Fruit fly (Drosophila melanogaster) whole organism, embryonic: Measurements from ENCODE around the gene Rab9Fa.
A peak's percentile ranks its signal among the peaks of the same experiment; 100 is the strongest.

Source experiments
- B-H2 ChIP-seq: fragments of 200-800 bp; sonication (Bioruptor generic); optimal IDR thresholded peaks from 2 replicates; lab custom pipeline; 2018; ENCODE audit warnings: missing biosample characterization, mild to moderate bottlenecking, missing genetic modification characterization
- CG10565 ChIP-seq: fragments of 200-800 bp; sonication (Bioruptor generic); optimal IDR thresholded peaks from 3 replicates; lab custom pipeline; 2016; ENCODE audit warnings: missing biosample characterization, mild to moderate bottlenecking, missing genetic modification characterization
- CG10979 ChIP-seq: fragments of 200-800 bp; sonication (Bioruptor generic); optimal IDR thresholded peaks from 2 replicates; lab custom pipeline; 2018; ENCODE audit warnings: missing biosample characterization, mild to moderate bottlenecking, missing genetic modification characterization, moderate library complexity
- CG11247 ChIP-seq: fragments of 200-800 bp; sonication (Bioruptor generic); IDR thresholded peaks from 2 replicates; pipeline ENCODE4 v1.3.6; 2022; ENCODE audit warnings: missing biosample characterization, missing genetic modification characterization
- CG11696 ChIP-seq: fragments of 200-800 bp; sonication (Bioruptor generic); IDR thresholded peaks from 2 replicates; pipeline ENCODE4 v1.3.6; 2022; ENCODE audit warnings: missing biosample characterization, missing genetic modification characterization
- CG12236 ChIP-seq: fragments of 200-800 bp; sonication (Bioruptor generic); optimal IDR thresholded peaks from 2 replicates; lab custom pipeline; 2016; ENCODE audit warnings: missing biosample characterization, missing genetic modification characterization
- CG14050 ChIP-seq: fragments of 200-800 bp; sonication (Bioruptor generic); IDR thresholded peaks from 3 replicates; pipeline ENCODE4 v1.3.6; 2022; ENCODE audit warnings: missing biosample characterization, missing genetic modification characterization
- CG15269 ChIP-seq: fragments of 200-800 bp; sonication (Bioruptor generic); optimal IDR thresholded peaks from 2 replicates; lab custom pipeline; 2018; ENCODE audit warnings: missing biosample characterization, mild to moderate bottlenecking, missing genetic modification characterization, moderate library complexity
- CG15601 ChIP-seq: fragments of 200-800 bp; sonication (Bioruptor generic); optimal IDR thresholded peaks from 3 replicates; lab custom pipeline; 2019; ENCODE audit warnings: missing biosample characterization, mild to moderate bottlenecking, missing genetic modification characterization, moderate library complexity
- CG17328 ChIP-seq: fragments of 200-800 bp; sonication (Bioruptor generic); IDR thresholded peaks from 2 replicates; pipeline ENCODE4 v1.3.6; 2022; ENCODE audit warnings: missing biosample characterization, missing genetic modification characterization
- CG18011 ChIP-seq: fragments of 200-800 bp; sonication (Bioruptor generic); optimal IDR thresholded peaks from 2 replicates; lab custom pipeline; 2017; ENCODE audit warnings: missing biosample characterization, missing genetic modification characterization, mild to moderate bottlenecking, moderate library complexity, missing genotype
- CG18619 ChIP-seq: fragments of 200-800 bp; sonication (Bioruptor generic); optimal IDR thresholded peaks from 3 replicates; lab custom pipeline; 2017; ENCODE audit warnings: missing biosample characterization, mild to moderate bottlenecking, missing genetic modification characterization
- CG2116 ChIP-seq: fragments of 200-800 bp; sonication (Bioruptor generic); optimal IDR thresholded peaks from 3 replicates; lab custom pipeline; 2018; ENCODE audit warnings: missing biosample characterization, mild to moderate bottlenecking, missing genetic modification characterization
- CG3281 ChIP-seq: fragments of 200-800 bp; sonication (Bioruptor generic); optimal IDR thresholded peaks from 3 replicates; lab custom pipeline; 2017; ENCODE audit warnings: missing biosample characterization, mild to moderate bottlenecking, missing genetic modification characterization
- CG3407 ChIP-seq: fragments of 200-800 bp; sonication (Bioruptor generic); optimal IDR thresholded peaks from 2 replicates; lab custom pipeline; 2018; ENCODE audit warnings: missing biosample characterization, mild to moderate bottlenecking, missing genetic modification characterization
- CG42726 ChIP-seq: fragments of 200-800 bp; sonication (Bioruptor generic); IDR thresholded peaks from 2 replicates; pipeline ENCODE4 v1.3.6; 2022; ENCODE audit warnings: missing biosample characterization, missing genetic modification characterization; ENCODE audit not compliant: partially characterized antibody
- CG6813 ChIP-seq: fragments of 200-800 bp; sonication (Bioruptor generic); optimal IDR thresholded peaks from 2 replicates; lab custom pipeline; 2017; ENCODE audit warnings: missing biosample characterization, missing genetic modification characterization, mild to moderate bottlenecking, moderate library complexity, missing genetic modification reagents
- CG7372 ChIP-seq: fragments of 200-800 bp; sonication (Bioruptor generic); IDR thresholded peaks from 2 replicates; pipeline ENCODE4 v1.3.6; 2022; ENCODE audit warnings: missing biosample characterization, missing genetic modification characterization
- CG7556 ChIP-seq: fragments of 200-800 bp; sonication (Bioruptor generic); optimal IDR thresholded peaks from 2 replicates; lab custom pipeline; 2017; ENCODE audit warnings: missing biosample characterization, mild to moderate bottlenecking, missing genetic modification characterization
- CG7963 ChIP-seq: fragments of 200-800 bp; sonication (Bioruptor generic); IDR thresholded peaks from 3 replicates; pipeline ENCODE4 v1.3.6; 2022; ENCODE audit warnings: missing biosample characterization, missing genetic modification characterization; ENCODE audit not compliant: partially characterized antibody
- D19A ChIP-seq: fragments of 200-800 bp; optimal IDR thresholded peaks from 3 replicates; lab custom pipeline; 2019; ENCODE audit warnings: missing biosample characterization, mild to moderate bottlenecking, missing genetic modification characterization, moderate library complexity
- Dll ChIP-seq: fragments of 200-800 bp; sonication (Bioruptor generic); IDR thresholded peaks from 4 replicates; pipeline ENCODE4 v1.3.6; 2022; ENCODE audit warnings: missing biosample characterization, missing genetic modification characterization; ENCODE audit not compliant: partially characterized antibody
- Drgx ChIP-seq: fragments of 200-800 bp; sonication (Bioruptor generic); IDR thresholded peaks from 2 replicates; pipeline ENCODE4 v1.3.6; 2022; ENCODE audit warnings: missing biosample characterization, missing genetic modification characterization
- Fer2 ChIP-seq: fragments of 200-800 bp; sonication (Bioruptor generic); optimal IDR thresholded peaks from 2 replicates; lab custom pipeline; 2018; ENCODE audit warnings: missing biosample characterization, mild to moderate bottlenecking, missing genetic modification characterization, moderate library complexity
- Gug ChIP-seq: fragments of 200-800 bp; sonication (Bioruptor generic); IDR thresholded peaks from 4 replicates; pipeline ENCODE4 v1.3.6; 2022; ENCODE audit warnings: missing biosample characterization, missing genetic modification characterization
- Hr3 ChIP-seq: fragments of 200-800 bp; sonication (Bioruptor generic); optimal IDR thresholded peaks from 3 replicates; lab custom pipeline; 2016; ENCODE audit warnings: missing biosample characterization, missing genetic modification characterization
- Lhr ChIP-seq: fragments of 200-800 bp; sonication (Bioruptor generic); optimal IDR thresholded peaks from 3 replicates; lab custom pipeline; 2017; ENCODE audit warnings: mild to moderate bottlenecking, missing biosample characterization, missing genetic modification reagents, missing genetic modification characterization
- MTF-1 ChIP-seq: fragments of 200-800 bp; sonication (Bioruptor generic); optimal IDR thresholded peaks from 2 replicates; lab custom pipeline; 2018; ENCODE audit warnings: missing biosample characterization, mild to moderate bottlenecking, missing genetic modification characterization, borderline replicate concordance
- Mad ChIP-seq: fragments of 200-800 bp; sonication (Bioruptor generic); optimal IDR thresholded peaks from 2 replicates; lab custom pipeline; 2016; ENCODE audit warnings: missing biosample characterization, missing genetic modification characterization
- Myb ChIP-seq: fragments of 200-800 bp; sonication (Bioruptor generic); optimal IDR thresholded peaks from 2 replicates; lab custom pipeline; 2016; ENCODE audit warnings: missing biosample characterization, missing genetic modification characterization
- Sin3A ChIP-seq: fragments of >200 bp; optimal IDR thresholded peaks from 2 replicates; lab custom pipeline; 2018
- Sry-δ ChIP-seq: fragments of 200-800 bp; sonication (Bioruptor generic); optimal IDR thresholded peaks from 2 replicates; lab custom pipeline; 2016; ENCODE audit warnings: missing biosample characterization, missing genetic modification characterization
- Ssrp ChIP-seq: fragments of 200-800 bp; sonication (Bioruptor generic); optimal IDR thresholded peaks from 2 replicates; lab custom pipeline; 2018; ENCODE audit warnings: missing biosample characterization, mild to moderate bottlenecking, missing genetic modification characterization, moderate library complexity
- aop ChIP-seq: fragments of 200-800 bp; sonication (Bioruptor generic); IDR thresholded peaks from 2 replicates; pipeline ENCODE4 v1.3.6; 2022; ENCODE audit warnings: missing biosample characterization, missing genetic modification characterization
- ato ChIP-seq: fragments of 200-800 bp; sonication (Bioruptor generic); IDR thresholded peaks from 2 replicates; pipeline ENCODE4 v1.3.6; 2022; ENCODE audit warnings: missing biosample characterization, missing genetic modification characterization; ENCODE audit not compliant: partially characterized antibody
- caup ChIP-seq: fragments of 200-800 bp; sonication (Bioruptor generic); optimal IDR thresholded peaks from 3 replicates; lab custom pipeline; 2017; ENCODE audit warnings: missing biosample characterization, mild to moderate bottlenecking, missing genetic modification characterization, moderate library complexity; ENCODE audit not compliant: severe bottlenecking
- da ChIP-seq: fragments of 200-800 bp; sonication (Bioruptor generic); optimal IDR thresholded peaks from 2 replicates; lab custom pipeline; 2016; ENCODE audit warnings: missing biosample characterization, missing genetic modification characterization
- dysf ChIP-seq: fragments of 200-800 bp; sonication (Bioruptor generic); IDR thresholded peaks from 3 replicates; pipeline ENCODE4 v1.3.6; 2022; ENCODE audit warnings: missing biosample characterization, missing genetic modification characterization
- emc ChIP-seq: fragments of 200-800 bp; sonication (Bioruptor generic); optimal IDR thresholded peaks from 2 replicates; lab custom pipeline; 2016; ENCODE audit warnings: missing biosample characterization, missing genetic modification characterization
- ftz-f1 ChIP-seq: fragments of 200-800 bp; sonication (Bioruptor generic); optimal IDR thresholded peaks from 2 replicates; lab custom pipeline; 2016; ENCODE audit warnings: missing biosample characterization, missing genetic modification characterization
- gcm2 ChIP-seq: fragments of 200-800 bp; sonication (Bioruptor generic); optimal IDR thresholded peaks from 2 replicates; lab custom pipeline; 2016; ENCODE audit warnings: missing biosample characterization, missing genetic modification characterization
- kah ChIP-seq: fragments of 200-800 bp; sonication (Bioruptor generic); optimal IDR thresholded peaks from 2 replicates; lab custom pipeline; 2018; ENCODE audit warnings: missing biosample characterization, mild to moderate bottlenecking, missing genetic modification characterization
- onecut ChIP-seq: fragments of 200-800 bp; sonication (Bioruptor generic); IDR thresholded peaks from 2 replicates; pipeline ENCODE4 v1.3.6; 2022; ENCODE audit warnings: missing biosample characterization, missing genetic modification characterization
- org-1 ChIP-seq: fragments of 200-800 bp; sonication (Bioruptor generic); optimal IDR thresholded peaks from 2 replicates; lab custom pipeline; 2017; ENCODE audit warnings: missing biosample characterization, missing genetic modification characterization
- row ChIP-seq: fragments of 200-800 bp; sonication (Bioruptor generic); IDR thresholded peaks from 3 replicates; pipeline ENCODE4 v1.3.6; 2022; ENCODE audit warnings: missing biosample characterization, missing genetic modification characterization
- sima ChIP-seq: fragments of 200-800 bp; sonication (Bioruptor generic); optimal IDR thresholded peaks from 2 replicates; lab custom pipeline; 2016; ENCODE audit warnings: missing biosample characterization, missing genetic modification characterization
- tll ChIP-seq, 2 experiments: fragments of 200-800 bp in 1 of 2; fragments of >200 bp in 1 of 2; sonication (Bioruptor generic) in 1 of 2; optimal IDR thresholded peaks; 2 replicates each; lab custom pipeline; 2017 to 2019; ENCODE audit warnings: missing biosample characterization in 2 of 2, missing genetic modification characterization in 2 of 2, mild to moderate bottlenecking in 1 of 2, moderate library complexity in 1 of 2
- toy ChIP-seq: fragments of 200-800 bp; sonication (Bioruptor generic); IDR thresholded peaks from 2 replicates; pipeline ENCODE4 v1.3.6; 2022; ENCODE audit warnings: missing biosample characterization, missing genetic modification characterization
- zen2 ChIP-seq: fragments of 200-800 bp; sonication (Bioruptor generic); IDR thresholded peaks from 3 replicates; pipeline ENCODE4 v1.3.6; 2022; ENCODE audit warnings: missing biosample characterization, missing genetic modification characterization; ENCODE audit not compliant: partially characterized antibody

The Rab9Fa gene

DNA sequence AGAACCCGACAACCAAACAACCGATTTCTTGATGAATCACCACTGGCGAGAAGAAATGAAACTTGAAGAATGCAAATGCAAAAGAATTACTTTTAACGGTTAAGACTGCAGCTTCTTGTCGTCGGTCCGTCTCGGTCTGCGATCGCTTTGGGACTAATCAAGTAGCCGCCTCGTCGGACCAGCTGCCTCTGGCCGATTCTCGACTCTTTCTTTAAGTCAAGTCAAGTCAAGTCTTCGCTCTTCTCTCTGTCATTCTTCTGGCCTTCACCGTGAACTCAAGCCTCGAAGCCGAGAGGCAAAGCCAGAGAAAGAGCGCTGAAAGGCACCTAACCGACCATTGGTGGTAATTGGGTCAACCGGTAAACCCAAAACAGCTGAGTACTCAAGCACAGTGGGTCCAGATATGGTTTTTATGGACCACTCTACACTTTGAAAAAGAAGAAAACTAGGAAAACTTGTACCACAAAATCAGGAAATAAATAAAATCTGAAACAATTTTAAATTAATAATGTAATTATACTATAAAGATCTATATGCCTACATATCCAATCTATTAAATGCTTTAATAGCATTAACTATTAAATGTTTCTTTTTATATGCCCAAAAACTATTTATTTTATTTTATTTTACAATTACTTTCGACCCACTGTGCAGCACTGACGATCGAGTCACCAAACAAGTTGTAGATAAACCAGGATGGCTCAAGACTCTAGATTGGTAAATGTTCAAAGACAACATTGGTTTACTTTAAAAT lies 16.3 kb upstream of the Rab9Fa start, which contains the start of gene C901 (continued):
- TF ChIP-seq CG18619 (GFP tag; lab: Kevin White, UChicago) (peak; percentile 47), CG6813 (GFP tag; lab: Kevin White, UChicago) (peak; percentile 38), org-1 (GFP tag; lab: Kevin White, UChicago) (peak; percentile 41), CG14050 (GFP tag; lab: Robert Waterston, UW) (peak; percentile 44; the same call in 2 of the 3 replicates), CG17328 (peak; percentile 51; the same call in 1 of the 2 replicates), kah (GFP tag; lab: Kevin White, UChicago) (peak; percentile 9), CG7556 (GFP tag; lab: Kevin White, UChicago) (peak; percentile 71), gcm2 (GFP tag; lab: Kevin White, UChicago) (no peak), CG15601 (tag; lab: Kevin White, UChicago) (peak; percentile 84), CG42726 (no peak), tll (GFP tag; optimal IDR thresholded peaks at IDR 0.05; lab: Kevin White, UChicago) (no peak), CG3407 (peak; percentile 57), CG3281 (GFP tag; lab: Kevin White, UChicago) (no peak), CG7372 (GFP tag; lab: Robert Waterston, UW) (0 out of 2 replicates have a peak, but pooled peaks have one; percentile 39), row (GFP tag; lab: Robert Waterston, UW) (peak; percentile 61), CG11696 (GFP tag; lab: Robert Waterston, UW) (no peak), toy (no peak), CG10979 (tag; lab: Kevin White, UChicago) (peak; percentile 89), onecut (GFP tag; lab: Robert Waterston, UW) (peak; percentile 60), Ssrp (tag; lab: Kevin White, UChicago) (peak; percentile 80), CG15269 (tag; lab: Kevin White, UChicago) (peak; percentile 78), CG11247 (GFP tag; lab: Robert Waterston, UW) (0 out of 2 replicates have a peak, but pooled peaks have one; percentile 30), Fer2 (no peak), ato (GFP tag; lab: Robert Waterston, UW) (no peak), Mad (no peak), Lhr (GFP tag; lab: Kevin White, UChicago) (peak; percentile 26), da (GFP tag; lab: Kevin White, UChicago) (no peak), CG2116 (no peak), aop (GFP tag; lab: Robert Waterston, UW) (no peak), Dll (GFP tag; lab: Robert Waterston, UW) (no peak), zen2 (GFP tag; lab: Robert Waterston, UW) (no peak), Sry-δ (no peak), Drgx (peak; percentile 77), caup (GFP tag; lab: Kevin White, UChicago) (peak; percentile 6), dysf (GFP tag; lab: Robert Waterston, UW) (peak; percentile 74), B-H2 (no peak), CG10565 (GFP tag; lab: Kevin White, UChicago) (no peak), D19A (tag; lab: Kevin White, UChicago) (peak; percentile 79), Myb (GFP tag; lab: Kevin White, UChicago) (no peak), sima (GFP tag; lab: Kevin White, UChicago) (no peak), Hr3 (GFP tag; lab: Kevin White, UChicago) (peak; percentile 56), emc (GFP tag; lab: Kevin White, UChicago) (no peak), ftz-f1 (no peak), CG12236 (GFP tag; lab: Kevin White, UChicago) (no peak), MTF-1 (GFP tag; lab: Kevin White, UChicago) (no peak), Gug (GFP tag; lab: Robert Waterston, UW) (peak; percentile 29; the same call in 1 of the 4 replicates), CG7963 (GFP tag; lab: Robert Waterston, UW) (no peak), Sin3A (no peak), CG18011 (GFP tag; lab: Kevin White, UChicago) (no peak)
